Fruit fly (Drosophila melanogaster) whole organism, pupa: ENCODE measurements around the gene Notum.

ENCODE experiments used
- CG10348 ChIP-seq: fragments of 200-800 bp; sonication (Bioruptor generic); IDR thresholded peaks from 2 replicates; pipeline ENCODE4 v1.3.6; 2022; ENCODE audit warnings: missing biosample characterization, missing genetic modification characterization
- CG12605 ChIP-seq: fragments of 200-800 bp; sonication (Bioruptor generic); IDR thresholded peaks from 2 replicates; pipeline ENCODE4 v1.3.6; 2022; ENCODE audit warnings: missing biosample characterization, missing genetic modification characterization
- CG13204 ChIP-seq: fragments of 200-800 bp; sonication (Bioruptor generic); optimal IDR thresholded peaks from 2 replicates; lab custom pipeline; 2018; ENCODE audit warnings: missing biosample characterization, mild to moderate bottlenecking, missing genetic modification characterization, moderate library complexity
- CG14655 ChIP-seq: fragments of 200-800 bp; sonication (Bioruptor generic); optimal IDR thresholded peaks from 3 replicates; lab custom pipeline; 2017; ENCODE audit warnings: mild to moderate bottlenecking, missing biosample characterization, missing genetic modification reagents, missing genetic modification characterization
- CG15710 ChIP-seq: fragments of 200-800 bp; sonication (Bioruptor generic); optimal IDR thresholded peaks from 2 replicates; lab custom pipeline; 2018; ENCODE audit warnings: missing biosample characterization, mild to moderate bottlenecking, missing genetic modification characterization, moderate library complexity
- CG17806 ChIP-seq: fragments of 200-800 bp; sonication (Bioruptor generic); optimal IDR thresholded peaks from 2 replicates; lab custom pipeline; 2018; ENCODE audit warnings: missing biosample characterization, mild to moderate bottlenecking, missing genetic modification characterization, moderate library complexity
- CG32121 ChIP-seq: fragments of 200-800 bp; sonication (Bioruptor generic); IDR thresholded peaks from 2 replicates; pipeline ENCODE4 v1.3.6; 2022; ENCODE audit warnings: missing biosample characterization, missing genetic modification characterization
- CG34367 ChIP-seq: fragments of 200-800 bp; sonication (Bioruptor generic); optimal IDR thresholded peaks from 2 replicates; lab custom pipeline; 2018; ENCODE audit warnings: missing biosample characterization, mild to moderate bottlenecking, missing genetic modification characterization
- CG4496 ChIP-seq: fragments of 200-800 bp; sonication (Bioruptor generic); IDR thresholded peaks from 3 replicates; pipeline ENCODE4 v1.3.6; 2022; ENCODE audit warnings: missing biosample characterization, missing genetic modification characterization
- CG8159 ChIP-seq: fragments of 200-800 bp; sonication (Bioruptor generic); optimal IDR thresholded peaks from 3 replicates; lab custom pipeline; 2018; ENCODE audit warnings: missing biosample characterization, mild to moderate bottlenecking, missing genetic modification characterization, moderate library complexity
- CG8301 ChIP-seq: fragments of 200-800 bp; sonication (Bioruptor generic); optimal IDR thresholded peaks from 2 replicates; lab custom pipeline; 2018; ENCODE audit warnings: missing biosample characterization, mild to moderate bottlenecking, missing genetic modification characterization
- CG9948 ChIP-seq: fragments of 200-800 bp; sonication (Bioruptor generic); optimal IDR thresholded peaks from 2 replicates; lab custom pipeline; 2018; ENCODE audit warnings: missing biosample characterization, mild to moderate bottlenecking, missing genetic modification characterization, moderate library complexity
- D1 ChIP-seq: fragments of 200-800 bp; sonication (Bioruptor generic); optimal IDR thresholded peaks from 2 replicates; lab custom pipeline; 2018; ENCODE audit warnings: missing biosample characterization, mild to moderate bottlenecking, missing genetic modification characterization, moderate library complexity
- EcR ChIP-seq: fragments of 200-800 bp; sonication (Bioruptor generic); optimal IDR thresholded peaks from 3 replicates; lab custom pipeline; 2019; ENCODE audit warnings: missing biosample characterization, missing genetic modification characterization, mild to moderate bottlenecking, moderate library complexity, missing genetic modification reagents
- Ets98B ChIP-seq: fragments of 200-800 bp; sonication (Bioruptor generic); IDR thresholded peaks from 2 replicates; pipeline ENCODE4 v1.3.6; 2022; ENCODE audit warnings: missing biosample characterization, missing genetic modification characterization
- Pif1A ChIP-seq: fragments of 200-800 bp; sonication (Bioruptor generic); optimal IDR thresholded peaks from 3 replicates; lab custom pipeline; 2016; ENCODE audit warnings: missing biosample characterization, missing genetic modification characterization
- Pif1B ChIP-seq: fragments of 200-800 bp; sonication (Bioruptor generic); optimal IDR thresholded peaks from 3 replicates; lab custom pipeline; 2016; ENCODE audit warnings: missing biosample characterization, missing genetic modification characterization
- Snoo ChIP-seq: fragments of 200-800 bp; sonication (Bioruptor generic); optimal IDR thresholded peaks from 3 replicates; lab custom pipeline; 2017; ENCODE audit warnings: missing biosample characterization, mild to moderate bottlenecking, missing genetic modification characterization, inconsistent platforms
- fd96Ca ChIP-seq: fragments of 200-800 bp; sonication (Bioruptor generic); IDR thresholded peaks from 3 replicates; pipeline ENCODE4 v1.3.6; 2022; ENCODE audit warnings: missing biosample characterization, missing genetic modification characterization
- gl ChIP-seq: fragments of 200-800 bp; sonication (Bioruptor generic); optimal IDR thresholded peaks from 2 replicates; lab custom pipeline; 2018; ENCODE audit warnings: missing biosample characterization, mild to moderate bottlenecking, missing genetic modification characterization
- rn ChIP-seq: fragments of 200-800 bp; sonication (Bioruptor generic); IDR thresholded peaks from 2 replicates; pipeline ENCODE4 v1.3.6; 2022; ENCODE audit warnings: missing biosample characterization, missing genetic modification characterization

Notum gene

DNA sequence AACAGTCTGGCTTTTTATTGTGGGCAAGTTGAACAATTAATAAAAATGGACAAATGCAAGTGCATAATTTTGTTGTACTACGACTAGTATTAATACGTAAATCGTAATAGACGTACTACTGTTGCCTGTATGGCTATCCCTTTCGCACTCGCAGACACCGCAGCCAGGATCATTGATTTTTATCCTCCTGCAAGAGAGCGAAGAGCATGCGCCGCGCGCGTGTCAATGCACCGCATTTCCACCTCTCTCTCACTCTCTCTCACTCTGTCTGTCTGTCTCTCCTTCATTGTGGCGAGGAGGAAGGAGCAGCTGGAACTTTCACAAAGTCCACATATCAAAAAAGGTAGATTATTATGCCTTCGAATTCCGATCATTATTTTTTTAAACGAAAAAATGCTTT lies 23.8 kb downstream of the Notum start:
- TF ChIP-seq CG8301 (no peak), CG12605 (GFP tag; lab: Robert Waterston, UW) (no peak), Snoo (tag; lab: Kevin White, UChicago) (no peak), Ets98B (no peak), CG10348 (GFP tag; lab: Robert Waterston, UW) (no peak), fd96Ca (GFP tag; lab: Robert Waterston, UW) (no peak), EcR (GFP tag; lab: Kevin White, UChicago) (peak; percentile 93), CG17806 (no peak), CG4496 (GFP tag; lab: Robert Waterston, UW) (0 out of 3 replicates have a peak, but pooled peaks have one; percentile 22), D1 (tag; lab: Kevin White, UChicago) (no peak)

DNA sequence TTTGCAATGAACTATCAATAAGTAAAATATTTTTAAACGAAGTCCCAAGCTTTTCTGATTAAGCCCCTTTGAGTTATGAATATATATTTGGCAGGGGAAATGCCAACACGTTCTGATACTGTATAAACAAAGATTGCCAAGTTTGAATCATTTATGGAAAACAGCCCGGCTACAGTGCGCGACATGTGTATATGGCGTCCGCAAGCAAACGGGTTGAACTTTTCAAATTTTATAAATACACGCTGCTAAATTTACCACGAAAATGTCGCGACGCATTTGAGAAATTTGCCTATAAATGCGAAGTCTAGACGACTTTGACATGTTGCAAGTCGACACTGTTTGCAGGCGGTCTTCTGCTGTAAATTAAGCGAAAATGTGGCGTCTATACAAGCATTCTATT lies 24.8 kb downstream of the Notum start:
- peak; percentile 44 for TF ChIP-seq CG8301
- peak; percentile 79 for TF ChIP-seq Pif1A (GFP tag; lab: Kevin White, UChicago)
- peak; percentile 38; the same call in 1 of the 2 replicates for TF ChIP-seq rn (GFP tag; lab: Robert Waterston, UW)
- peak; percentile 81 for TF ChIP-seq fd96Ca (GFP tag; lab: Robert Waterston, UW)
- TF ChIP-seq CG32121 (GFP tag; lab: Robert Waterston, UW): peak; percentile 70
- no peak for TF ChIP-seq EcR (GFP tag; lab: Kevin White, UChicago)
- TF ChIP-seq CG9948 (tag; lab: Kevin White, UChicago): peak; percentile 59
- TF ChIP-seq Pif1B: peak; percentile 52
- TF ChIP-seq D1 (tag; lab: Kevin White, UChicago): peak; percentile 6
- TF ChIP-seq CG13204 (GFP tag; lab: Kevin White, UChicago): peak; percentile 50
- TF ChIP-seq CG34367 (tag; lab: Kevin White, UChicago): peak; percentile 68
- TF ChIP-seq CG12605 (GFP tag; lab: Robert Waterston, UW): peak; percentile 50; the same call in 1 of the 2 replicates
- TF ChIP-seq CG8159 (tag; lab: Kevin White, UChicago): peak; percentile 66
- TF ChIP-seq CG10348 (GFP tag; lab: Robert Waterston, UW): no peak
- TF ChIP-seq Ets98B: peak; percentile 78
- peak; percentile 72 for TF ChIP-seq CG15710 (tag; lab: Kevin White, UChicago)
- TF ChIP-seq CG4496 (GFP tag; lab: Robert Waterston, UW): peak; percentile 86
- TF ChIP-seq gl (tag; lab: Kevin White, UChicago): peak; percentile 39
- TF ChIP-seq CG14655 (GFP tag; lab: Kevin White, UChicago): peak; percentile 64
- peak; percentile 58 for TF ChIP-seq CG17806
- TF ChIP-seq Snoo (tag; lab: Kevin White, UChicago): peak; percentile 59

DNA sequence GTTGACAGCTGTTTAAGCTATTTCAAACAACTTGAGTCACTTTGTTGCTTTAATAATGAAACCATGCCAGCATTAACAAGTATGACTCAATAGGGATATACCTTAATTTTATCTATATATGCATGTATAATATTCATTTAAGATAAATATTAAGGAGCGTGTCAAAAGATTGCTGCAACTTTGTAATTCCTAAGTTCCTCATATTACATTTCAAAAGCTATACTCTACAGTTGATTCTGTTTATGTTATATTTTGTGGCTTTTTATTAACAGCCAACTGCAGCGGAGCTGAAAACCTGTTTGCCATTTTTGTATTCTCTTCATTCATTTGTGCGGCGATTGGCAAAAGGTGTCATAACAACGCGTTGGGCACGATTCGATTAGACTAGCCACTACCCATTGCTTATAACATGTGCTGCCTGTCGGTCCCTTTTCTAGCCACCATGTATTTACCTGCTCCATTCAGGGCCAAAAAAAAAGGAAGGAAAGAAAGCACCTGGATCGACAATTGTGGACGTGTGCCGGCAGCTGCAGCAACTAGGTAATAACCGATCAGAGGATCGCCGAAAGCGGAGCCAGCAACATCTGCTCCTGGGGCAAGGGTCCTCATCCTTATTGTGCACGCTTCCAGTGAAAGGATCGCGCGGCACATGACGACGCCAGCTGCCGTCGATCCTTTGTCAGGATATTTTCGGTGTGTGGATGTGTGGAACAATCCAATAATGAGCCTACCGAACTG lies 25.6 kb downstream of the Notum start:
- TF ChIP-seq D1 (tag; lab: Kevin White, UChicago): no peak
- TF ChIP-seq rn (GFP tag; lab: Robert Waterston, UW): no peak
- TF ChIP-seq gl (tag; lab: Kevin White, UChicago): no peak
- no peak for TF ChIP-seq CG34367 (tag; lab: Kevin White, UChicago)
- no peak for TF ChIP-seq Pif1A (GFP tag; lab: Kevin White, UChicago)
- no peak for TF ChIP-seq CG10348 (GFP tag; lab: Robert Waterston, UW)
- TF ChIP-seq CG13204 (GFP tag; lab: Kevin White, UChicago): no peak
- TF ChIP-seq CG32121 (GFP tag; lab: Robert Waterston, UW): no peak
- TF ChIP-seq CG12605 (GFP tag; lab: Robert Waterston, UW): no peak
- TF ChIP-seq CG15710 (tag; lab: Kevin White, UChicago): no peak
- TF ChIP-seq CG14655 (GFP tag; lab: Kevin White, UChicago): no peak
- peak; percentile 15 for TF ChIP-seq CG9948 (tag; lab: Kevin White, UChicago)
- no peak for TF ChIP-seq Snoo (tag; lab: Kevin White, UChicago)
- TF ChIP-seq CG8301: no peak
- TF ChIP-seq fd96Ca (GFP tag; lab: Robert Waterston, UW): no peak
- peak; percentile 50 for TF ChIP-seq CG17806
- peak; percentile 17 for TF ChIP-seq CG8159 (tag; lab: Kevin White, UChicago)
- no peak for TF ChIP-seq Pif1B

DNA sequence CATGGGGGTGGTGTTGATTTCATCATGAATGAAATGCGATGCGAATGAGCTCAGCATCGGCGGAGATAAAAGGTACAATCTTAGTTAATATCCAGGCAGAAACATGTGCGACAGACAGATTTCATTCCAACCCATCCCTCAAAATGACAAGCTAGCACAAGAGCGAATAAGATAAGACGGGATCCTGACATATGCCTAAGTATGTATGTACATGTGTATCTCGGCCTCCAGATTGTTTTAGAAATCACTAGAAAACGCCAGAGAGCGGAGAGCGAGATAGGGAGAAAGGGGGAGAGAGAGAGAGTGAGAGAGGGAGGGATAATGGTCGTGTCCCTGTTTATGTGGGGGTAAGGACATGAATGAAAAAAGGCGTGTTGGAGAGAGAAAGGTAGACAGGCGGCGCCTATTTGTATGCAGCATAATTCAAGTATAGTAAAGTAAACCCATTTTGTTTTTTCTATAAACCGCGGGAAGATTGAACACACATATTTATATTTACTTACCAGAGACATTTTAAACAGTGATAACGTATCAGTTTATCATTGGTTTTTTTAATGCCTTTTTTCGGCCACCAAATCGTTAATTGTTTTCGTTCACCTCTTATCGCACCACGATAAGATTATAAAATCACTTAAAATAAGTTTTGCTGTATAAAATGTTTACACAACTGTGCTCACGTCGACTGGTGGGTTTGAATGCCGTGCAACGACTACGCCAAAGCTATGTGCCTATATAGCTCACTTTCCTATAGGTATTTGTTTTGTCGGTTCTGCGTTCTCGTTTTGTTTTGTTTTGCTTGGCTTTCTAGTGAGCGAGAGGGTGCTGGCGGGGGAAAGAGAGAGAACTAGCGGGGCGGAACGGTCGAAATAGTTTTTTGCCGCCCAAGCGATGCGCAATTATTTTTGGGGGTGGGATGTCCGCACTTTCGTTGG lies 26.9 kb downstream of the Notum start:
- TF ChIP-seq EcR (GFP tag; lab: Kevin White, UChicago) (no peak), Ets98B (peak; percentile 57), CG8301 (peak; percentile 39), rn (GFP tag; lab: Robert Waterston, UW) (peak; percentile 66), fd96Ca (GFP tag; lab: Robert Waterston, UW) (peak; percentile 67; the same call in 2 of the 3 replicates), CG4496 (GFP tag; lab: Robert Waterston, UW) (peak; percentile 56; the same call in 2 of the 3 replicates), CG12605 (GFP tag; lab: Robert Waterston, UW) (peak; percentile 65; the same call in 1 of the 2 replicates), Snoo (tag; lab: Kevin White, UChicago) (no peak), Pif1B (no peak), CG13204 (GFP tag; lab: Kevin White, UChicago) (peak; percentile 20), CG32121 (GFP tag; lab: Robert Waterston, UW) (peak; percentile 64), CG8159 (tag; lab: Kevin White, UChicago) (no peak), CG14655 (GFP tag; lab: Kevin White, UChicago) (peak; percentile 42)
- TF ChIP-seq, all 21 proteins: peak for 9
